Worm (Caenorhabditis elegans): ENCODE data around the gene ugt-6.

Gene ugt-6

DNA sequence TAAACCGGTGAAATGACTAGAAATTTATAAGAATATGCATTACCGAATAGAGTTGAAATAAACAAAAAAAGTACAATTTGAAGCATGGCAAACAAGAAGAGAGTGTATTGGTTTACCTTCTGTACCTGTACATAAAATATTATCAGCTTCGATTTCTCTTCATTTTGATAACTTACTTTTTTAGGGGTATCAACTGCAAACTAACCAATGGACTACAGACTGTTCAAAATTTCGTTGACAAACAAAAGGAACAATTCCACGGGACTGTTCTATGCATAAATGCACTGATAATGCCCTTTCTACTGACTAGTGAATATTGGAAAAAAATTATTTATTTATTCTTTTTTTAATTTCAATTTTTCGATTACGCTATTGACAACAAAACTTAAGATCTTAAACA is at the start of gene ugt-6:
ugt-6 (minus strand) TSS at position 233 of the 400 bp plus-strand sequence.
- TF ChIP-seq ztf-23 (GFP tag; IDR thresholded peaks at IDR 0.05), result no peak
- no peak for TF ChIP-seq klf-2 (GFP tag; conservative IDR thresholded peaks at IDR 0.05)

DNA sequence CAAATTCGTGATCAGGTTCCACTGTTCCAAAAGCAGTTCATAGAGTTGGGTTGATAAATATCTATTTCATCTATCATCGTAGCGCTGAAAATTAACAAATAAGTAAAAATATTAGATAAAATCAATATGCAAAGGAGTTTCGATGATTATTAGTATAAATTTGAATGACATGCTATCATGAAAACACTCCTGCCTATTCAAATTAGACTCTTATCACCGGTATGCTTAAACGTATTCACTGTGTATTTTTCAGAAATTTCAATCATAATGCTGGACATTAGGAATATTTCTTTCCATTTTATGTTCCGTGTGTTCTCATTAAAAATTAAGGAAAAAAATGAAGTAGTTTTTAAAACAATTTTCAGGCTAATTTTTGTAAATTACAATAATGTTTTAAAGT is 47.2 kb upstream of the ugt-6 start, which contains the start of gene C44H9.6:
C44H9.6 (minus strand) TSS at position 101 of the 400 bp plus-strand sequence.
- no peak for TF ChIP-seq ztf-23 (GFP tag; IDR thresholded peaks at IDR 0.05)
- TF ChIP-seq med-1 (GFP tag; optimal IDR thresholded peaks at IDR 0.05; ENCODE audit: insufficient read depth), result no peak
- no peak for TF ChIP-seq ztf-29 (GFP tag; IDR thresholded peaks at IDR 0.05)
- TF ChIP-seq ref-1 (GFP tag; conservative IDR thresholded peaks at IDR 0.05), result no peak
- TF ChIP-seq klf-2 (GFP tag; conservative IDR thresholded peaks at IDR 0.05), result no peak
- no peak for TF ChIP-seq cog-1 (tag; optimal IDR thresholded peaks at IDR 0.05)
- no peak for TF ChIP-seq tab-1 (GFP tag; IDR thresholded peaks at IDR 0.05)
- TF ChIP-seq T22C8.4 (GFP tag; IDR thresholded peaks at IDR 0.05), result no peak
- TF ChIP-seq flt-1 (GFP tag; IDR thresholded peaks at IDR 0.05), result no peak

DNA sequence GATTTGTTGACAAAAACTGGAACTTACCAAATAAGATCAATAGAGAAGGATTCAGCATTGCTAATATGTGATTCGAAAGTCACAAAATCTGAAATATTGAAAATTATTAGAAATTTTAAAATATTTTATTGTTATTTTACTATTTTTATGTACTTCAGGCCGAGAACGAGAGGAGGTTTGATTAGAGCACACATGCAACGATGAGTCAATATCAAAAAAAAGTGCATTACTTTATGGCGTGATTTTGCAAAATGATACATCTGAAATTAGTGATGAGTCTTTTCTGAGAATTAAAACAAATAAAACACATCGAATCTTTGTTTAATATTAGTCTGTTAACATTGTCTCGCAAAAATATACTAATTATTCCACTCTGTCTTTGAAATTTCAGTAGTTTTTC is 46.7 kb upstream of the ugt-6 start:
- TF ChIP-seq ztf-23 (GFP tag; IDR thresholded peaks at IDR 0.05) (no peak), klf-2 (GFP tag; conservative IDR thresholded peaks at IDR 0.05) (no peak), T22C8.4 (GFP tag; IDR thresholded peaks at IDR 0.05) (no peak), tab-1 (GFP tag; IDR thresholded peaks at IDR 0.05) (no peak), cog-1 (tag; optimal IDR thresholded peaks at IDR 0.05) (no peak), ref-1 (GFP tag; conservative IDR thresholded peaks at IDR 0.05) (no peak), flt-1 (GFP tag; IDR thresholded peaks at IDR 0.05) (no peak), ztf-29 (GFP tag; IDR thresholded peaks at IDR 0.05) (no peak)

DNA sequence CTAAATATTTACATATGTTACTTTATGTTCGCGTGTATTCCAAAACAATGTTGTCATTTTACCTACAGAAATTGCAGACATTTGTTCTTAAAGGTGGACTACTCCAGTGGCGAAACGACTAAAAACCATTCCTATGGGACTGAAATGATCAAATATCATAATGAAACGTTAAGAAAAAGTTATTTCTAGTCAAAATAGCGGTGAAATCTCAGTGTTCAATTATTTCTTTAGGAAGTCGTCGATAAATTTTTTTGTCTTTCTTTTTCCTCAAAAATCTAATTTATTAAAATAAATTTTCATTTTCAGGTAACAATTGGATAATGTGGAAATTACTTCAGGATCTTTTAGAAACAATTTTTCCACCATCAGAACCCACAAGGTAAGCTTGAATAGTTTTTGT is 37.4 kb upstream of the ugt-6 start, which contains the start of gene C44H9.4:
C44H9.4 (plus strand) TSS at position 301 of the 400 bp plus-strand sequence.
- TF ChIP-seq klf-2 (GFP tag; conservative IDR thresholded peaks at IDR 0.05) (no peak), cog-1 (tag; optimal IDR thresholded peaks at IDR 0.05) (no peak), ztf-23 (GFP tag; IDR thresholded peaks at IDR 0.05) (no peak), ref-1 (GFP tag; conservative IDR thresholded peaks at IDR 0.05) (no peak), flt-1 (GFP tag; IDR thresholded peaks at IDR 0.05) (no peak), ztf-29 (GFP tag; IDR thresholded peaks at IDR 0.05) (no peak), tab-1 (GFP tag; IDR thresholded peaks at IDR 0.05) (no peak), T22C8.4 (GFP tag; IDR thresholded peaks at IDR 0.05) (no peak), med-1 (GFP tag; optimal IDR thresholded peaks at IDR 0.05; ENCODE audit: insufficient read depth) (no peak)

DNA sequence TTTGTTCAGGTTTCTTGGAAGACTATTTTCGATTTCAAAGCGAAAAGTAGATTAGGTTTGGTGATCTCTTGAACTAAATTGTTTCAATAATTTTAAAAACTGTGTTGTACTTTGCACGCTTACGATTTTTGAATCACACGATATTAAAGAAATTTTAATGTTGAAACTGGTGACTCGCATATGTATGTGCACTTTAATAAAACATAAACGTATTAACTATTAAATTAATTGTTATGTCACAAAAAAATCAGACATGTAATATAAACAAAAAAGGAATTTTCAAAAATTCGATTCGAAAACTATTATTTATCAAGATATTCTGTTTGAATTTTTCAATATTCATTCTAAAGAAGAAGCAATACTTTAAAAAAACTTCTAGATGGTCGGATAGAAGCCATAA is 29.2 kb upstream of the ugt-6 start, which contains the start of gene ugt-15:
ugt-15 (plus strand) TSS at position 301 of the 400 bp plus-strand sequence.
- TF ChIP-seq tab-1 (GFP tag; IDR thresholded peaks at IDR 0.05) (no peak), ztf-29 (GFP tag; IDR thresholded peaks at IDR 0.05) (no peak), klf-2 (GFP tag; conservative IDR thresholded peaks at IDR 0.05) (no peak), cog-1 (tag; optimal IDR thresholded peaks at IDR 0.05) (no peak), ztf-23 (GFP tag; IDR thresholded peaks at IDR 0.05) (no peak), med-1 (GFP tag; optimal IDR thresholded peaks at IDR 0.05; ENCODE audit: insufficient read depth) (no peak), T22C8.4 (GFP tag; IDR thresholded peaks at IDR 0.05) (no peak), ref-1 (GFP tag; conservative IDR thresholded peaks at IDR 0.05) (no peak), flt-1 (GFP tag; IDR thresholded peaks at IDR 0.05) (no peak)

DNA sequence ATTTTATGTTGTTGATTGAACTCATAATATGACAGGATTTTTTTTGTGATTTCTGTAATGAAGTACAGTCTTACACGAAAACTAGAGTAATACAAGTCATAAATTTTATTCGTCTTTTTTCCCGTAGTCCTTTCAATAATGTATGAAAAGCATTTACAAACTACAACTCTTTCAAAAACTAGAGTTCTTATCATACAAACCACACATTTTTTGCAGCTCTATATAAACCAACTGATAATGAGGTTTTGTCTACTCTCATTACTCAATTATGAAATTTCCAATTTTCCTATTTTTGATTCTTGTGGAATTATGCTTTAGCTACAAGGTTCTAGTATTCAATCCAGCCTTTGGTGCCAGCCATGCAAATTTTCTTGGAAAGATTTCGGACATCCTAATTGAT is 26.8 kb upstream of the ugt-6 start, which contains the start of gene ugt-16:
ugt-16 (plus strand) TSS at position 248 of the 400 bp plus-strand sequence.
- no peak for TF ChIP-seq klf-2 (GFP tag; conservative IDR thresholded peaks at IDR 0.05)
- no peak for TF ChIP-seq T22C8.4 (GFP tag; IDR thresholded peaks at IDR 0.05)
- no peak for TF ChIP-seq flt-1 (GFP tag; IDR thresholded peaks at IDR 0.05)
- TF ChIP-seq ztf-23 (GFP tag; IDR thresholded peaks at IDR 0.05), result no peak
- no peak for TF ChIP-seq ref-1 (GFP tag; conservative IDR thresholded peaks at IDR 0.05)
- TF ChIP-seq tab-1 (GFP tag; IDR thresholded peaks at IDR 0.05), result no peak
- no peak for TF ChIP-seq cog-1 (tag; optimal IDR thresholded peaks at IDR 0.05)
- TF ChIP-seq ztf-29 (GFP tag; IDR thresholded peaks at IDR 0.05), result no peak

DNA sequence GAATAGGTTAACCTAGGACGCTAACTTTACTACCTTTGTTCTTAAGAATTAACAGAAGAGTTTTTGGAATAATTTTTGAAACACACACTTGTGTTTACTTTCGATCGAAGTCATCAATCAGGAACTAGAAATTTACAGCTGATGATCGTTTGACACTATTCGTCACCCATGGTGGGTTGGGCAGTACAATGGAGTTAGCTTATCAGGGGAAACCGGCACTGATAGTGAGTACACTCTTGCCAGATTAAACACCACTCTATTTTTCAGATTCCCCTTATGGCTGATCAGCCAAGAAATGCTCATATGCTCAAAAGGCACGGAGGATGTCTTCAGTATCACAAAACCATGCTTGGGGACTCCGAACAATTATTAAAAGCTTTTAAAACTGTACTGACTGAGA is 24.0 kb upstream of the ugt-6 start:
- no peak for TF ChIP-seq cog-1 (tag; optimal IDR thresholded peaks at IDR 0.05)
- TF ChIP-seq flt-1 (GFP tag; IDR thresholded peaks at IDR 0.05), result no peak
- no peak for TF ChIP-seq tab-1 (GFP tag; IDR thresholded peaks at IDR 0.05)
- no peak for TF ChIP-seq ref-1 (GFP tag; conservative IDR thresholded peaks at IDR 0.05)
- TF ChIP-seq klf-2 (GFP tag; conservative IDR thresholded peaks at IDR 0.05), result no peak
- no peak for TF ChIP-seq T22C8.4 (GFP tag; IDR thresholded peaks at IDR 0.05)
- no peak for TF ChIP-seq med-1 (GFP tag; optimal IDR thresholded peaks at IDR 0.05; ENCODE audit: insufficient read depth)
- TF ChIP-seq ztf-29 (GFP tag; IDR thresholded peaks at IDR 0.05), result no peak
- no peak for TF ChIP-seq ztf-23 (GFP tag; IDR thresholded peaks at IDR 0.05)

DNA sequence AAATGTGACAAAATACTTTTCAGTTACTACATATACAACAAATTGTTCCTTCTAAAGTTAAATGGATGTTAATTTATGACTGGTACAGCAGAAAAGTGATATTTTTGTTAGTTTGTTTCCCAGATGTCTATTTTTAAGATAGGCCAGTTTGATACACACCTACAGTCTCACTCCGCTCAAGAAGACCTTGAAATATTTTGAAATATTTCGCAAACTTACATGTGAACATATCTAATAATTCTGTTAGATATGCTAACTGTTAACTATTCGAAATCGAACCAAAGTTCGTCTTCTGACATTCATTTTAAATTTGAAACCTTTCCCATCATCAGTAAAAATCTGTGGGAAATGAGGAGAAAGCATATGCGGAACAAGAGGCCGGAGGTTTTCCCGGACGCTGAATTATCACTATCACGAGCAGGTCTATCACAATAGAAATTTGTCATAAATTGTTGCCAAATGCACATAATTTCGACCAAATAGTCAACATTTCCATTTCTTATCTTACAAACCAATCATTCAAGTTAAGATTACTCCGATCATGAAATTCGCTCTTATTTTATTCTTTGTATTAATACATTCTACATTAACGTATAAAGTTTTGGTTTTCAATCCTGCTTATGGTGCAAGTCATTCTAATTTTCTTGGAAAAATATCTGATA is 21.9 kb upstream of the ugt-6 start, which contains the start of the genes ZC443.4 and ugt-18:
ZC443.4 (minus strand) TSS at position 95 of the 662 bp plus-strand sequence.
ugt-18 (plus strand) TSS at position 469 of the 662 bp plus-strand sequence.
- TF ChIP-seq ztf-29 (GFP tag; IDR thresholded peaks at IDR 0.05) (no peak), cog-1 (tag; optimal IDR thresholded peaks at IDR 0.05) (no peak), tab-1 (GFP tag; IDR thresholded peaks at IDR 0.05) (no peak), klf-2 (GFP tag; conservative IDR thresholded peaks at IDR 0.05) (no peak), ztf-23 (GFP tag; IDR thresholded peaks at IDR 0.05) (no peak), T22C8.4 (GFP tag; IDR thresholded peaks at IDR 0.05) (no peak)

DNA sequence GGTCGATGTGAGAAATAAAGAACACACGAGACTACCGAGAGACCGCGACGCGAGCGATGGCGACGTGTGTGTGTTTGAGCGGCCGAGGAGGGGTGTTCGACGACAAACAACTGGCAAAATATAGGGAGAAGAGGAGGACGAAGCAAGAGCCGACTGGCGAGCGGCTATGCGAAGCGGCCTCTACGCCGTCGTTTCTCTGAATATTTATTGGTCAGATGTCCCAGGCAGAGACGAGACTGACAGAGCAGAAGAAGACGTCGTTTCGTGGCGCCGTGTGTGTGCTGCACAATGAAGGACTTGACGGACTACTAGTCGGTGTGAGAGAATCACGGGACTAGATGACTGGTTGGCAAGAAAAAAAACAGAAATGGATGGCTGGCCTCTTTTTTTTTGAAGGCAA is 21.1 kb upstream of the ugt-6 start:
- no peak for TF ChIP-seq ref-1 (GFP tag; conservative IDR thresholded peaks at IDR 0.05)
- TF ChIP-seq ztf-29 (GFP tag; IDR thresholded peaks at IDR 0.05), result no peak
- no peak for TF ChIP-seq cog-1 (tag; optimal IDR thresholded peaks at IDR 0.05)

DNA sequence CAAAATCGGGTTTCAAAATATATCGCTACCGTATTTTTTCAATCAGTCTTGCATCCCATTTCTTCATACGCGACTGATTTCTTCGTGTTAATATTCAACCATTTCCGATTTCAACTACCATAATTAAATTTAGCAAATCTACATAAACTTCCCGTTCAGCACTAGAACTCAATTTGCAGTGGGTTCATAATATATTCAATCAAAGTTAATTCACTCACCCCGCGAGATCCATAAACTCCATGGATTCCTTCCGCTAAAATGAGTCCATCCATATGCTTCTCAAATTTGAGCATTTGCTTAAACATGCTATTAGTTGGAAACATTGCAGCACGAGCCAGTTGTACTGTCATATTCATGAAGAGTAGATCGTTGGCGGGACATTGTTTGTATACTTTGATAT is 20.5 kb upstream of the ugt-6 start:
- no peak for TF ChIP-seq ztf-23 (GFP tag; IDR thresholded peaks at IDR 0.05)
- no peak for TF ChIP-seq ztf-29 (GFP tag; IDR thresholded peaks at IDR 0.05)
- TF ChIP-seq med-1 (GFP tag; optimal IDR thresholded peaks at IDR 0.05; ENCODE audit: insufficient read depth), result no peak
- TF ChIP-seq tab-1 (GFP tag; IDR thresholded peaks at IDR 0.05), result no peak
- TF ChIP-seq ref-1 (GFP tag; conservative IDR thresholded peaks at IDR 0.05), result no peak
- no peak for TF ChIP-seq T22C8.4 (GFP tag; IDR thresholded peaks at IDR 0.05)
- no peak for TF ChIP-seq cog-1 (tag; optimal IDR thresholded peaks at IDR 0.05)
- TF ChIP-seq flt-1 (GFP tag; IDR thresholded peaks at IDR 0.05), result no peak
- TF ChIP-seq klf-2 (GFP tag; conservative IDR thresholded peaks at IDR 0.05), result no peak

Measured in whole organism, midembryonic.